Worm (Caenorhabditis elegans) whole organism, L3 larva: ENCODE data around the gene hlh-14.

ENCODE experiments used
- fos-1 ChIP-seq: fragments of 150-350 bp; optimal IDR thresholded peaks from 2 replicates; lab custom pipeline; 2014; ENCODE audit warnings: missing biosample characterization, missing genetic modification characterization
- snpc-4 ChIP-seq: fragments of 150-350 bp; optimal IDR thresholded peaks from 2 replicates; lab custom pipeline; 2014; ENCODE audit warnings: missing biosample characterization, missing genetic modification characterization

ce11 chrII:5735744-5736143, 3.0 kb downstream of the hlh-14 start:
- TF ChIP-seq snpc-4 (tag; lab: Kevin White, UChicago) (no peak), fos-1 (tag; lab: Kevin White, UChicago) (no peak)
